Worm (Caenorhabditis elegans): ENCODE data around the gene rbm-42.

ce11 chrIII:5159505-5159904 is 6.5 kb upstream of the rbm-42 start, which contains the start of gene T10F2.5:
- TF ChIP-seq dao-5 (tag; optimal IDR thresholded peaks at IDR 0.05) (no peak), W03F9.2 (tag; optimal IDR thresholded peaks at IDR 0.05) (no peak)

Data from whole organism, L4/young adult.